Fruit fly (Drosophila melanogaster) whole organism, embryonic: Measurements from ENCODE around the gene CG13041.

Source experiments
- Aef1 ChIP-seq: fragments of 200-800 bp; sonication (Bioruptor generic); IDR thresholded peaks from 3 replicates; pipeline ENCODE4 v1.3.6; 2022; ENCODE audit warnings: missing biosample characterization, missing genetic modification characterization
- Atf-2 ChIP-seq: fragments of 200-800 bp; sonication (Bioruptor generic); optimal IDR thresholded peaks from 2 replicates; lab custom pipeline; 2016; ENCODE audit warnings: missing biosample characterization, missing genetic modification characterization
- Atf6 ChIP-seq: fragments of 200-800 bp; sonication (Bioruptor generic); IDR thresholded peaks from 2 replicates; pipeline ENCODE4 v1.3.6; 2022; ENCODE audit warnings: missing biosample characterization, missing genetic modification characterization
- CG10431 ChIP-seq: fragments of 200-800 bp; sonication (Bioruptor generic); optimal IDR thresholded peaks from 3 replicates; lab custom pipeline; 2018; ENCODE audit warnings: missing biosample characterization, mild to moderate bottlenecking, missing genetic modification characterization
- CG14667 ChIP-seq: fragments of 200-800 bp; sonication (Bioruptor generic); IDR thresholded peaks from 2 replicates; pipeline ENCODE4 v1.3.6; 2022; ENCODE audit warnings: missing biosample characterization, missing genetic modification characterization
- CG14860 ChIP-seq: fragments of 200-800 bp; sonication (Bioruptor generic); IDR thresholded peaks from 3 replicates; pipeline ENCODE4 v1.3.6; 2022; ENCODE audit warnings: missing biosample characterization, missing genetic modification characterization; ENCODE audit not compliant: partially characterized antibody
- CG16815 ChIP-seq: fragments of 200-800 bp; sonication (Bioruptor generic); optimal IDR thresholded peaks from 3 replicates; lab custom pipeline; 2017; ENCODE audit warnings: missing biosample characterization, mild to moderate bottlenecking, missing genetic modification characterization
- CG17359 ChIP-seq: fragments of 200-800 bp; sonication (Bioruptor generic); optimal IDR thresholded peaks from 3 replicates; lab custom pipeline; 2018; ENCODE audit warnings: missing biosample characterization, mild to moderate bottlenecking, missing genetic modification characterization, moderate library complexity
- CG17568 ChIP-seq: fragments of 200-800 bp; sonication (Bioruptor generic); optimal IDR thresholded peaks from 2 replicates; lab custom pipeline; 2018; ENCODE audit warnings: missing biosample characterization, mild to moderate bottlenecking, missing genetic modification characterization, moderate library complexity
- CG17829 ChIP-seq: fragments of 200-800 bp; optimal IDR thresholded peaks from 2 replicates; lab custom pipeline; 2019; ENCODE audit warnings: missing biosample characterization, mild to moderate bottlenecking, missing genetic modification characterization, moderate library complexity
- CG31441 ChIP-seq: fragments of 200-800 bp; sonication (Bioruptor generic); IDR thresholded peaks from 2 replicates; pipeline ENCODE4 v1.3.6; 2022; ENCODE audit warnings: missing biosample characterization, missing genetic modification characterization
- CG3995 ChIP-seq: fragments of 200-800 bp; sonication (Bioruptor generic); optimal IDR thresholded peaks from 3 replicates; lab custom pipeline; 2016; ENCODE audit warnings: missing biosample characterization, missing genetic modification characterization
- CG42726 ChIP-seq: fragments of 200-800 bp; sonication (Bioruptor generic); IDR thresholded peaks from 2 replicates; pipeline ENCODE4 v1.3.6; 2022; ENCODE audit warnings: missing biosample characterization, missing genetic modification characterization; ENCODE audit not compliant: partially characterized antibody
- CG4282 ChIP-seq: fragments of 200-800 bp; sonication (Bioruptor generic); optimal IDR thresholded peaks from 2 replicates; lab custom pipeline; 2016; ENCODE audit warnings: missing biosample characterization, missing genetic modification characterization
- CG4617 ChIP-seq: fragments of 200-800 bp; sonication (Bioruptor generic); optimal IDR thresholded peaks from 3 replicates; lab custom pipeline; 2016; ENCODE audit warnings: missing biosample characterization, missing genetic modification characterization, borderline replicate concordance
- CG4707 ChIP-seq: fragments of 200-800 bp; sonication (Bioruptor generic); optimal IDR thresholded peaks from 2 replicates; lab custom pipeline; 2018; ENCODE audit warnings: missing biosample characterization, mild to moderate bottlenecking, missing genetic modification characterization, moderate library complexity
- CG7963 ChIP-seq: fragments of 200-800 bp; sonication (Bioruptor generic); IDR thresholded peaks from 3 replicates; pipeline ENCODE4 v1.3.6; 2022; ENCODE audit warnings: missing biosample characterization, missing genetic modification characterization; ENCODE audit not compliant: partially characterized antibody
- CG8281 ChIP-seq: fragments of 200-800 bp; sonication (Bioruptor generic); optimal IDR thresholded peaks from 2 replicates; lab custom pipeline; 2018; ENCODE audit warnings: missing biosample characterization, mild to moderate bottlenecking, missing genetic modification characterization, moderate library complexity
- CG9437 ChIP-seq: fragments of 200-800 bp; sonication (Bioruptor generic); optimal IDR thresholded peaks from 2 replicates; lab custom pipeline; 2018; ENCODE audit warnings: missing biosample characterization, mild to moderate bottlenecking, missing genetic modification characterization
- CHES-1-like ChIP-seq: fragments of 200-800 bp; sonication (Bioruptor generic); optimal IDR thresholded peaks from 2 replicates; lab custom pipeline; 2016; ENCODE audit warnings: missing biosample characterization, missing genetic modification characterization
- Camta ChIP-seq: fragments of 200-800 bp; sonication (Bioruptor generic); optimal IDR thresholded peaks from 2 replicates; lab custom pipeline; 2016; ENCODE audit warnings: missing biosample characterization, missing genetic modification characterization
- Deaf1 ChIP-seq: fragments of 200-800 bp; optimal IDR thresholded peaks from 3 replicates; lab custom pipeline; 2019; ENCODE audit warnings: missing biosample characterization, mild to moderate bottlenecking, missing genetic modification characterization, moderate library complexity
- Fer1 ChIP-seq: fragments of 200-800 bp; sonication (Bioruptor generic); optimal IDR thresholded peaks from 2 replicates; lab custom pipeline; 2017; ENCODE audit warnings: missing biosample characterization, mild to moderate bottlenecking, missing genetic modification characterization
- Fer2 ChIP-seq: fragments of 200-800 bp; sonication (Bioruptor generic); optimal IDR thresholded peaks from 2 replicates; lab custom pipeline; 2018; ENCODE audit warnings: missing biosample characterization, mild to moderate bottlenecking, missing genetic modification characterization, moderate library complexity
- Gsc ChIP-seq: fragments of 200-800 bp; sonication (Bioruptor generic); IDR thresholded peaks from 2 replicates; pipeline ENCODE4 v1.3.6; 2022; ENCODE audit warnings: missing biosample characterization, missing genetic modification characterization
- H15 ChIP-seq: fragments of 200-800 bp; sonication (Bioruptor generic); IDR thresholded peaks from 3 replicates; pipeline ENCODE4 v1.3.6; 2022; ENCODE audit warnings: missing biosample characterization, missing genetic modification characterization
- Jarid2 ChIP-seq: fragments of 200-800 bp; sonication (Bioruptor generic); optimal IDR thresholded peaks from 3 replicates; lab custom pipeline; 2017; ENCODE audit warnings: mild to moderate bottlenecking, missing biosample characterization, missing genetic modification reagents, missing genetic modification characterization
- Kr ChIP-seq: fragments of 200-800 bp; sonication (Bioruptor generic); optimal IDR thresholded peaks from 2 replicates; lab custom pipeline; 2017; ENCODE audit warnings: missing biosample characterization, mild to moderate bottlenecking, missing genetic modification characterization
- Xbp1 ChIP-seq: fragments of 200-800 bp; sonication (Bioruptor generic); optimal IDR thresholded peaks from 3 replicates; lab custom pipeline; 2016; ENCODE audit warnings: missing biosample characterization, mild to moderate bottlenecking, missing genetic modification characterization
- al ChIP-seq: fragments of 200-800 bp; sonication (Bioruptor generic); IDR thresholded peaks from 2 replicates; pipeline ENCODE4 v1.3.6; 2022; ENCODE audit warnings: missing biosample characterization, missing genetic modification characterization
- ap ChIP-seq: fragments of 200-800 bp; sonication (Bioruptor generic); IDR thresholded peaks from 2 replicates; pipeline ENCODE4 v1.3.6; 2022; ENCODE audit warnings: missing biosample characterization, missing genetic modification characterization
- bigmax ChIP-seq: fragments of 200-800 bp; sonication (Bioruptor generic); optimal IDR thresholded peaks from 2 replicates; lab custom pipeline; 2018; ENCODE audit warnings: missing biosample characterization, mild to moderate bottlenecking, missing genetic modification characterization
- btn ChIP-seq: fragments of 200-800 bp; sonication (Bioruptor generic); optimal IDR thresholded peaks from 2 replicates; lab custom pipeline; 2016; ENCODE audit warnings: missing biosample characterization, missing genetic modification characterization
- cad ChIP-seq: fragments of >200 bp; optimal IDR thresholded peaks from 2 replicates; lab custom pipeline; 2017; ENCODE audit warnings: missing biosample characterization, missing genetic modification characterization
- corto ChIP-seq: fragments of 200-800 bp; sonication (Bioruptor generic); optimal IDR thresholded peaks from 2 replicates; lab custom pipeline; 2016; ENCODE audit warnings: missing biosample characterization, mild to moderate bottlenecking, missing genetic modification characterization, moderate library complexity
- dpn ChIP-seq, 2 experiments: fragments of 200-800 bp; sonication (Bioruptor generic); optimal IDR thresholded peaks; 3 replicates each; lab custom pipeline; 2016; ENCODE audit warnings: missing biosample characterization in 2 of 2, missing genetic modification characterization in 2 of 2
- dysf ChIP-seq: fragments of 200-800 bp; sonication (Bioruptor generic); IDR thresholded peaks from 3 replicates; pipeline ENCODE4 v1.3.6; 2022; ENCODE audit warnings: missing biosample characterization, missing genetic modification characterization
- esg ChIP-seq: fragments of 200-800 bp; sonication (Bioruptor generic); conservative IDR thresholded peaks from 2 replicates; pipeline ENCODE4 v1.3.6; 2022; ENCODE audit warnings: missing biosample characterization, missing genetic modification characterization
- gcm ChIP-seq: fragments of 200-800 bp; sonication (Bioruptor generic); optimal IDR thresholded peaks from 2 replicates; lab custom pipeline; 2019; ENCODE audit warnings: missing biosample characterization, mild to moderate bottlenecking, missing genetic modification characterization, moderate library complexity
- gsb-n ChIP-seq: fragments of 200-800 bp; sonication (Bioruptor generic); optimal IDR thresholded peaks from 3 replicates; lab custom pipeline; 2018; ENCODE audit warnings: missing biosample characterization, mild to moderate bottlenecking, missing genetic modification characterization
- kay ChIP-seq: fragments of 200-800 bp; sonication (Bioruptor generic); optimal IDR thresholded peaks from 2 replicates; lab custom pipeline; 2016; ENCODE audit warnings: missing biosample characterization, missing genetic modification characterization
- nom ChIP-seq: fragments of 200-800 bp; sonication (Bioruptor generic); optimal IDR thresholded peaks from 2 replicates; lab custom pipeline; 2017; ENCODE audit warnings: missing biosample characterization, missing genetic modification characterization, mild to moderate bottlenecking, moderate library complexity, missing genetic modification reagents
- org-1 ChIP-seq: fragments of 200-800 bp; sonication (Bioruptor generic); optimal IDR thresholded peaks from 2 replicates; lab custom pipeline; 2017; ENCODE audit warnings: missing biosample characterization, missing genetic modification characterization
- pum ChIP-seq: fragments of 200-800 bp; sonication (Bioruptor generic); optimal IDR thresholded peaks from 2 replicates; lab custom pipeline; 2016; ENCODE audit warnings: missing biosample characterization, missing genetic modification characterization
- sim ChIP-seq: fragments of 200-800 bp; sonication (Bioruptor generic); IDR thresholded peaks from 2 replicates; pipeline ENCODE4 v1.3.6; 2022; ENCODE audit warnings: missing biosample characterization, missing genetic modification characterization
- sima ChIP-seq: fragments of 200-800 bp; sonication (Bioruptor generic); optimal IDR thresholded peaks from 2 replicates; lab custom pipeline; 2016; ENCODE audit warnings: missing biosample characterization, missing genetic modification characterization
- tup ChIP-seq: fragments of 200-800 bp; sonication (Bioruptor generic); optimal IDR thresholded peaks from 2 replicates; lab custom pipeline; 2016; ENCODE audit warnings: missing biosample characterization, mild to moderate bottlenecking, missing genetic modification characterization, moderate library complexity
- usp ChIP-seq: fragments of >200 bp; optimal IDR thresholded peaks from 2 replicates; lab custom pipeline; 2017; ENCODE audit warnings: missing biosample characterization, missing genetic modification characterization
- vvl ChIP-seq: fragments of 200-800 bp; sonication (Bioruptor generic); IDR thresholded peaks from 2 replicates; pipeline ENCODE4 v1.3.6; 2022; ENCODE audit warnings: missing biosample characterization, missing genetic modification characterization
- zen ChIP-seq: fragments of 200-800 bp; sonication (Bioruptor generic); optimal IDR thresholded peaks from 3 replicates; lab custom pipeline; 2018; ENCODE audit warnings: missing biosample characterization, mild to moderate bottlenecking, missing genetic modification characterization, moderate library complexity

Gene CG13041

dm6 chr3L:16305820-16306650 is 13.3 kb downstream of the CG13041 start, which contains the start of the genes CG13043 and CG13063 (continued):
- no peak for TF ChIP-seq CG7963
- TF ChIP-seq CG14667, result no peak
- TF ChIP-seq btn (GFP tag; lab: Kevin White, UChicago), result no peak
- TF ChIP-seq ap (GFP tag; lab: Robert Waterston, UW), result no peak
- no peak for TF ChIP-seq Aef1 (GFP tag; lab: Robert Waterston, UW)
- TF ChIP-seq nom (GFP tag; lab: Kevin White, UChicago), result no peak
- no peak for TF ChIP-seq Gsc (GFP tag; lab: Robert Waterston, UW)
- peak; percentile 15; the same call in 1 of the 2 replicates for TF ChIP-seq Atf6
- TF ChIP-seq CG4707, result no peak
- no peak for TF ChIP-seq bigmax (GFP tag; lab: Kevin White, UChicago)
- TF ChIP-seq al (GFP tag; lab: Robert Waterston, UW), result no peak
- TF ChIP-seq CG42726 (GFP tag; lab: Robert Waterston, UW), result no peak
- no peak for TF ChIP-seq Kr (GFP tag; lab: Kevin White, UChicago)
- no peak for TF ChIP-seq pum (GFP tag; lab: Kevin White, UChicago)
- no peak for TF ChIP-seq corto
- TF ChIP-seq dysf (GFP tag; lab: Robert Waterston, UW), result 0 out of 3 replicates have a peak, but pooled peaks have one; percentile 31
- no peak for TF ChIP-seq usp (GFP tag; lab: Kevin White, UChicago)
- no peak for TF ChIP-seq sima
- no peak for TF ChIP-seq org-1 (GFP tag; lab: Kevin White, UChicago)
- 0 out of 2 replicates have a peak, but pooled peaks have one; percentile 23 for TF ChIP-seq CG31441 (GFP tag; lab: Robert Waterston, UW)
- TF ChIP-seq CG10431, result no peak
- TF ChIP-seq CHES-1-like, result no peak
- no peak for TF ChIP-seq CG14860 (GFP tag; lab: Robert Waterston, UW)
- TF ChIP-seq Atf-2 (GFP tag; lab: Kevin White, UChicago), result no peak
- no peak for TF ChIP-seq dpn (GFP tag; optimal IDR thresholded peaks at IDR 0.05; lab: Kevin White, UChicago)
- TF ChIP-seq vvl (GFP tag; lab: Robert Waterston, UW), result no peak
- TF ChIP-seq kay, result no peak
- TF ChIP-seq CG4282 (GFP tag; lab: Kevin White, UChicago), result no peak
- TF ChIP-seq Deaf1 (tag; lab: Kevin White, UChicago), result peak; percentile 18
- no peak for TF ChIP-seq CG16815
- TF ChIP-seq esg (GFP tag; lab: Robert Waterston, UW), result no peak
- no peak for TF ChIP-seq gcm (GFP tag; lab: Kevin White, UChicago)
- no peak for TF ChIP-seq H15 (GFP tag; lab: Robert Waterston, UW)
- no peak for TF ChIP-seq tup (GFP tag; lab: Kevin White, UChicago)
- no peak for TF ChIP-seq CG9437 (GFP tag; lab: Kevin White, UChicago)
- no peak for TF ChIP-seq Camta (GFP tag; lab: Kevin White, UChicago)
- no peak for TF ChIP-seq Fer2 (tag; lab: Kevin White, UChicago)
- TF ChIP-seq CG17359 (tag; lab: Kevin White, UChicago), result no peak
- TF ChIP-seq Xbp1, result no peak
- TF ChIP-seq gsb-n (tag; lab: Kevin White, UChicago), result peak; percentile 58
- no peak for TF ChIP-seq zen (tag; lab: Kevin White, UChicago)
- TF ChIP-seq CG4617 (GFP tag; lab: Kevin White, UChicago), result no peak
- no peak for TF ChIP-seq CG17568 (GFP tag; lab: Kevin White, UChicago)
- TF ChIP-seq sim (GFP tag; lab: Robert Waterston, UW), result no peak
- TF ChIP-seq Jarid2, result no peak
- TF ChIP-seq Fer1 (GFP tag; lab: Kevin White, UChicago), result no peak
- TF ChIP-seq CG3995, result no peak
- TF ChIP-seq CG17829 (tag; lab: Kevin White, UChicago), result no peak
- no peak for TF ChIP-seq CG8281 (tag; lab: Kevin White, UChicago)
- TF ChIP-seq cad (GFP tag; lab: Kevin White, UChicago), result no peak
